Fruit fly (Drosophila melanogaster): ENCODE measurements around the gene Akh.

Gene Akh

dm6 chr3L:4141167-4141566, at the start of gene Akh:
Gene Akh, plus strand, starts transcription at chr3L:4141467.
- TF ChIP-seq BEAF-32 (GFP tag; optimal IDR thresholded peaks at IDR 0.05) (no peak), CG6272 (GFP tag; IDR thresholded peaks at IDR 0.05) (no peak), sima (GFP tag; optimal IDR thresholded peaks at IDR 0.05) (no peak), Ptx1 (GFP tag; IDR thresholded peaks at IDR 0.05) (no peak), CG4360 (GFP tag; IDR thresholded peaks at IDR 0.05) (no peak), Mes4 (GFP tag; optimal IDR thresholded peaks at IDR 0.05) (no peak), zfh1 (GFP tag; IDR thresholded peaks at IDR 0.05) (no peak), Doc3 (GFP tag; IDR thresholded peaks at IDR 0.05; ENCODE audit: partially characterized antibody) (no peak), Dfd (GFP tag; optimal IDR thresholded peaks at IDR 0.05) (no peak), ara (GFP tag; IDR thresholded peaks at IDR 0.05) (no peak), eyg (GFP tag; optimal IDR thresholded peaks at IDR 0.05) (no peak)

- TF ChIP-seq CG31365 (tag; optimal IDR thresholded peaks at IDR 0.05): peak; percentile 99
- peak; percentile 19 for TF ChIP-seq CG7839 (tag; optimal IDR thresholded peaks at IDR 0.05)
- no peak for TF ChIP-seq slbo (GFP tag; IDR thresholded peaks at IDR 0.05)
- TF ChIP-seq Dbx (GFP tag; IDR thresholded peaks at IDR 0.05): 0 out of 3 replicates have a peak, but pooled peaks have one; percentile 38
- TF ChIP-seq sob (GFP tag; IDR thresholded peaks at IDR 0.05): peak; percentile 66; the same call in 1 of the 2 replicates
- 0 out of 2 replicates have a peak, but pooled peaks have one; percentile 26 for TF ChIP-seq Scr (GFP tag; IDR thresholded peaks at IDR 0.05; ENCODE audit: partially characterized antibody)
- TF ChIP-seq CG42726 (GFP tag; IDR thresholded peaks at IDR 0.05; ENCODE audit: partially characterized antibody): peak; percentile 66; the same call in 1 of the 2 replicates
- TF ChIP-seq CG14710 (tag; optimal IDR thresholded peaks at IDR 0.05): peak; percentile 2
- TF ChIP-seq sd (tag; optimal IDR thresholded peaks at IDR 0.05): peak; percentile 65
- no peak for TF ChIP-seq Hr39 (optimal IDR thresholded peaks at IDR 0.05)
- peak; percentile 40 for TF ChIP-seq Jarid2 (GFP tag; optimal IDR thresholded peaks at IDR 0.05)
- peak; percentile 26 for TF ChIP-seq Lhr (GFP tag; optimal IDR thresholded peaks at IDR 0.05)
- peak; percentile 28 for TF ChIP-seq grn (GFP tag; optimal IDR thresholded peaks at IDR 0.05)
- peak; percentile 45 for TF ChIP-seq CG1603 (tag; optimal IDR thresholded peaks at IDR 0.05)
- TF ChIP-seq toy (GFP tag; IDR thresholded peaks at IDR 0.05): no peak
- TF ChIP-seq CG4360 (GFP tag; IDR thresholded peaks at IDR 0.05): peak; percentile 37; the same call in 1 of the 2 replicates
- no peak for TF ChIP-seq ci (GFP tag; IDR thresholded peaks at IDR 0.05)
- no peak for TF ChIP-seq klu (GFP tag; IDR thresholded peaks at IDR 0.05)
- peak; percentile 69 for TF ChIP-seq Bgb (GFP tag; IDR thresholded peaks at IDR 0.05; ENCODE audit: partially characterized antibody)
- TF ChIP-seq CG32532 (GFP tag; IDR thresholded peaks at IDR 0.05): no peak
- TF ChIP-seq CG2199 (GFP tag; IDR thresholded peaks at IDR 0.05): peak; percentile 90
- peak; percentile 11 for TF ChIP-seq grau (tag; optimal IDR thresholded peaks at IDR 0.05)
- no peak for TF ChIP-seq so (GFP tag; IDR thresholded peaks at IDR 0.05)
- peak; percentile 95 for TF ChIP-seq Myb (GFP tag; optimal IDR thresholded peaks at IDR 0.05)
- peak; percentile 25 for TF ChIP-seq CG12659 (GFP tag; optimal IDR thresholded peaks at IDR 0.05)
- peak; percentile 12 for TF ChIP-seq CG15514 (GFP tag; optimal IDR thresholded peaks at IDR 0.05)
- TF ChIP-seq Dp (GFP tag; optimal IDR thresholded peaks at IDR 0.05): peak; percentile 99
- no peak for TF ChIP-seq CG18764 (GFP tag; optimal IDR thresholded peaks at IDR 0.05)
- TF ChIP-seq tap (tag; optimal IDR thresholded peaks at IDR 0.05): peak; percentile 3
- no peak for TF ChIP-seq CG15073 (GFP tag; optimal IDR thresholded peaks at IDR 0.05)
- TF ChIP-seq ewg (GFP tag; optimal IDR thresholded peaks at IDR 0.05): no peak
- TF ChIP-seq HmgZ (tag; optimal IDR thresholded peaks at IDR 0.05): peak; percentile 43
- TF ChIP-seq bbx (GFP tag; IDR thresholded peaks at IDR 0.05; ENCODE audit: partially characterized antibody): 0 out of 2 replicates have a peak, but pooled peaks have one; percentile 31
- peak; percentile 38 for TF ChIP-seq CoRest (tag; optimal IDR thresholded peaks at IDR 0.05)
- TF ChIP-seq chinmo (GFP tag; IDR thresholded peaks at IDR 0.05; ENCODE audit: partially characterized antibody): peak; percentile 74; the same call in 1 of the 4 replicates
- TF ChIP-seq CG32772 (GFP tag; IDR thresholded peaks at IDR 0.05): no peak
- peak in 1 of 2 experiments; percentile 96 for TF ChIP-seq Eip74EF (GFP tag; optimal IDR thresholded peaks at IDR 0.05)
- peak in 1 of 2 experiments; percentile 87 for TF ChIP-seq Dfd (GFP tag; optimal IDR thresholded peaks at IDR 0.05)
- peak; percentile 23 for TF ChIP-seq CG15601 (tag; optimal IDR thresholded peaks at IDR 0.05)
Measured at dm6 chr3L:4092705-4093257, 48.5 kb upstream of the Akh start, which contains the start of gene CG14990. Gene CG14990, plus strand, starts transcription at chr3L:4093207.

Measured in whole organism, embryonic.